Fruit fly (Drosophila melanogaster) whole organism, embryonic: ENCODE results near the gene yellow-f.

Experiments
- Asciz ChIP-seq: fragments of 200-800 bp; sonication (Bioruptor generic); optimal IDR thresholded peaks from 2 replicates; lab custom pipeline; 2017; ENCODE audit warnings: missing biosample characterization, mild to moderate bottlenecking, missing genetic modification characterization, missing genetic modification reagents
- CG10147 ChIP-seq: fragments of 200-800 bp; sonication (Bioruptor generic); optimal IDR thresholded peaks from 2 replicates; lab custom pipeline; 2019; ENCODE audit warnings: missing biosample characterization, mild to moderate bottlenecking, missing genetic modification characterization, moderate library complexity
- CG1024 ChIP-seq: fragments of 200-800 bp; sonication (Bioruptor generic); IDR thresholded peaks from 2 replicates; pipeline ENCODE4 v1.3.6; 2022; ENCODE audit warnings: missing biosample characterization, missing genetic modification characterization
- CG10543 ChIP-seq: fragments of 200-800 bp; sonication (Bioruptor generic); optimal IDR thresholded peaks from 3 replicates; lab custom pipeline; 2017; ENCODE audit warnings: missing biosample characterization, mild to moderate bottlenecking, missing genetic modification characterization, moderate library complexity
- CG14710 ChIP-seq: fragments of 200-800 bp; sonication (Bioruptor generic); optimal IDR thresholded peaks from 3 replicates; lab custom pipeline; 2019; ENCODE audit warnings: missing biosample characterization, mild to moderate bottlenecking, missing genetic modification characterization, moderate library complexity
- CG14860 ChIP-seq: fragments of 200-800 bp; sonication (Bioruptor generic); IDR thresholded peaks from 3 replicates; pipeline ENCODE4 v1.3.6; 2022; ENCODE audit warnings: missing biosample characterization, missing genetic modification characterization; ENCODE audit not compliant: partially characterized antibody
- CG15514 ChIP-seq: fragments of 200-800 bp; sonication (Bioruptor generic); optimal IDR thresholded peaks from 3 replicates; lab custom pipeline; 2017; ENCODE audit warnings: missing biosample characterization, missing genetic modification characterization, mild to moderate bottlenecking, moderate library complexity, missing genetic modification reagents
- CG16813 ChIP-seq: fragments of 200-800 bp; sonication (Bioruptor generic); IDR thresholded peaks from 3 replicates; pipeline ENCODE4 v1.3.6; 2022; ENCODE audit warnings: missing biosample characterization, missing genetic modification characterization; ENCODE audit not compliant: partially characterized antibody
- CG17186 ChIP-seq: fragments of 200-800 bp; sonication (Bioruptor generic); optimal IDR thresholded peaks from 3 replicates; lab custom pipeline; 2017; ENCODE audit warnings: missing biosample characterization, missing genetic modification reagents, missing genetic modification characterization
- CG17361 ChIP-seq: fragments of 200-800 bp; sonication (Bioruptor generic); IDR thresholded peaks from 3 replicates; pipeline ENCODE4 v1.3.6; 2022; ENCODE audit warnings: missing biosample characterization, missing genetic modification characterization
- CG2129 ChIP-seq: fragments of 200-800 bp; sonication (Bioruptor generic); IDR thresholded peaks from 2 replicates; pipeline ENCODE4 v1.3.6; 2022; ENCODE audit warnings: missing biosample characterization, missing genetic modification characterization; ENCODE audit not compliant: partially characterized antibody
- CG3281 ChIP-seq: fragments of 200-800 bp; sonication (Bioruptor generic); optimal IDR thresholded peaks from 3 replicates; lab custom pipeline; 2017; ENCODE audit warnings: missing biosample characterization, mild to moderate bottlenecking, missing genetic modification characterization
- CG43689 ChIP-seq: fragments of 200-800 bp; sonication (Bioruptor generic); IDR thresholded peaks from 2 replicates; pipeline ENCODE4 v1.3.6; 2022; ENCODE audit warnings: missing biosample characterization, missing genetic modification characterization
- CG6791 ChIP-seq: fragments of 200-800 bp; sonication (Bioruptor generic); IDR thresholded peaks from 3 replicates; pipeline ENCODE4 v1.3.6; 2022; ENCODE audit warnings: missing biosample characterization, missing genetic modification characterization; ENCODE audit not compliant: partially characterized antibody
- CG7271 ChIP-seq: fragments of 200-800 bp; sonication (Bioruptor generic); optimal IDR thresholded peaks from 2 replicates; lab custom pipeline; 2018; ENCODE audit warnings: missing biosample characterization, mild to moderate bottlenecking, missing genetic modification characterization, moderate library complexity
- CG7963 ChIP-seq: fragments of 200-800 bp; sonication (Bioruptor generic); IDR thresholded peaks from 3 replicates; pipeline ENCODE4 v1.3.6; 2022; ENCODE audit warnings: missing biosample characterization, missing genetic modification characterization; ENCODE audit not compliant: partially characterized antibody
- CG8388 ChIP-seq: fragments of 200-800 bp; sonication (Bioruptor generic); optimal IDR thresholded peaks from 2 replicates; lab custom pipeline; 2019; ENCODE audit warnings: missing biosample characterization, mild to moderate bottlenecking, missing genetic modification characterization, moderate library complexity
- CG9215 ChIP-seq: fragments of 200-800 bp; sonication (Bioruptor generic); IDR thresholded peaks from 2 replicates; pipeline ENCODE4 v1.3.6; 2022; ENCODE audit warnings: missing biosample characterization, missing genetic modification characterization
- CG9437 ChIP-seq: fragments of 200-800 bp; sonication (Bioruptor generic); optimal IDR thresholded peaks from 2 replicates; lab custom pipeline; 2018; ENCODE audit warnings: missing biosample characterization, mild to moderate bottlenecking, missing genetic modification characterization
- CG9932 ChIP-seq: fragments of 200-800 bp; sonication (Bioruptor generic); IDR thresholded peaks from 2 replicates; pipeline ENCODE4 v1.3.6; 2022; ENCODE audit warnings: missing biosample characterization, missing genetic modification characterization
- CTCF ChIP-seq: fragments of 200-800 bp; sonication (Bioruptor generic); optimal IDR thresholded peaks from 2 replicates; lab custom pipeline; 2017; ENCODE audit warnings: missing biosample characterization, mild to moderate bottlenecking, missing genetic modification characterization, moderate library complexity
- CoRest ChIP-seq: fragments of 200-800 bp; sonication (Bioruptor generic); optimal IDR thresholded peaks from 3 replicates; lab custom pipeline; 2018; ENCODE audit warnings: missing biosample characterization, mild to moderate bottlenecking, missing genetic modification characterization, moderate library complexity
- D19A ChIP-seq: fragments of 200-800 bp; optimal IDR thresholded peaks from 3 replicates; lab custom pipeline; 2019; ENCODE audit warnings: missing biosample characterization, mild to moderate bottlenecking, missing genetic modification characterization, moderate library complexity
- Doc3 ChIP-seq: fragments of 200-800 bp; sonication (Bioruptor generic); IDR thresholded peaks from 3 replicates; pipeline ENCODE4 v1.3.6; 2022; ENCODE audit warnings: missing biosample characterization, missing genetic modification characterization; ENCODE audit not compliant: partially characterized antibody
- Dp ChIP-seq: fragments of 200-800 bp; sonication (Bioruptor generic); optimal IDR thresholded peaks from 2 replicates; lab custom pipeline; 2018; ENCODE audit warnings: missing biosample characterization, mild to moderate bottlenecking, missing genetic modification characterization, moderate library complexity
- E2f1 ChIP-seq: fragments of 200-800 bp; sonication (Bioruptor generic); IDR thresholded peaks from 2 replicates; pipeline ENCODE4 v1.3.6; 2022; ENCODE audit warnings: missing biosample characterization, missing genetic modification characterization
- Fer3 ChIP-seq: fragments of 200-800 bp; sonication (Bioruptor generic); optimal IDR thresholded peaks from 2 replicates; lab custom pipeline; 2018; ENCODE audit warnings: missing biosample characterization, mild to moderate bottlenecking, missing genetic modification characterization, moderate library complexity
- HLH4C ChIP-seq: fragments of 200-800 bp; sonication (Bioruptor generic); IDR thresholded peaks from 3 replicates; pipeline ENCODE4 v1.3.6; 2022; ENCODE audit warnings: missing biosample characterization, missing genetic modification characterization; ENCODE audit not compliant: partially characterized antibody
- MESR4 ChIP-seq: fragments of 200-800 bp; sonication (Bioruptor generic); optimal IDR thresholded peaks from 2 replicates; lab custom pipeline; 2018; ENCODE audit warnings: missing biosample characterization, mild to moderate bottlenecking, missing genetic modification characterization, moderate library complexity
- Opbp ChIP-seq: fragments of 200-800 bp; sonication (Bioruptor generic); IDR thresholded peaks from 3 replicates; pipeline ENCODE4 v1.3.6; 2022; ENCODE audit warnings: missing biosample characterization, missing genetic modification characterization; ENCODE audit not compliant: partially characterized antibody
- Ptx1 ChIP-seq: fragments of 200-800 bp; sonication (Bioruptor generic); IDR thresholded peaks from 2 replicates; pipeline ENCODE4 v1.3.6; 2022; ENCODE audit warnings: missing biosample characterization, missing genetic modification characterization
- Sin3A ChIP-seq: fragments of >200 bp; optimal IDR thresholded peaks from 2 replicates; lab custom pipeline; 2018
- Sry-δ ChIP-seq: fragments of 200-800 bp; sonication (Bioruptor generic); optimal IDR thresholded peaks from 2 replicates; lab custom pipeline; 2016; ENCODE audit warnings: missing biosample characterization, missing genetic modification characterization
- YL-1 ChIP-seq: fragments of 200-800 bp; sonication (Bioruptor generic); optimal IDR thresholded peaks from 3 replicates; lab custom pipeline; 2017; ENCODE audit warnings: missing biosample characterization, mild to moderate bottlenecking, missing genetic modification characterization
- ab ChIP-seq: fragments of 200-800 bp; sonication (Bioruptor generic); optimal IDR thresholded peaks from 2 replicates; lab custom pipeline; 2016; ENCODE audit warnings: missing biosample characterization, missing genetic modification characterization
- chinmo ChIP-seq: fragments of 200-800 bp; sonication (Bioruptor generic); IDR thresholded peaks from 4 replicates; pipeline ENCODE4 v1.3.6; 2022; ENCODE audit warnings: missing biosample characterization, missing genetic modification characterization; ENCODE audit not compliant: partially characterized antibody
- crol ChIP-seq: fragments of 200-800 bp; sonication (Bioruptor generic); IDR thresholded peaks from 2 replicates; pipeline ENCODE4 v1.3.6; 2022; ENCODE audit warnings: missing biosample characterization, missing genetic modification characterization
- ind ChIP-seq: fragments of 200-800 bp; sonication (Bioruptor generic); optimal IDR thresholded peaks from 3 replicates; lab custom pipeline; 2016; ENCODE audit warnings: missing biosample characterization, missing genetic modification characterization
- insv ChIP-seq, 2 experiments: fragments of 200-800 bp; sonication (Bioruptor generic); optimal IDR thresholded peaks; 3 replicates each; lab custom pipeline; 2016 to 2018; ENCODE audit warnings: missing biosample characterization in 2 of 2, missing genetic modification characterization in 2 of 2
- inv ChIP-seq: fragments of 200-800 bp; sonication (Bioruptor generic); IDR thresholded peaks from 2 replicates; pipeline ENCODE4 v1.3.6; 2022; ENCODE audit warnings: missing biosample characterization, missing genetic modification characterization; ENCODE audit not compliant: partially characterized antibody
- lbe ChIP-seq: fragments of 200-800 bp; sonication (Bioruptor generic); optimal IDR thresholded peaks from 2 replicates; lab custom pipeline; 2016; ENCODE audit warnings: missing biosample characterization, mild to moderate bottlenecking, missing genetic modification characterization
- p53 ChIP-seq: fragments of 200-800 bp; sonication (Bioruptor generic); optimal IDR thresholded peaks from 2 replicates; lab custom pipeline; 2016; ENCODE audit warnings: missing biosample characterization, missing genetic modification characterization
- rib ChIP-seq: fragments of 200-800 bp; sonication (Bioruptor generic); IDR thresholded peaks from 2 replicates; pipeline ENCODE4 v1.3.6; 2022; ENCODE audit warnings: missing biosample characterization, missing genetic modification characterization
- sens ChIP-seq: fragments of 200-800 bp; sonication (Bioruptor generic); peaks from one replicate; lab custom pipeline; 2016; ENCODE audit warnings: missing biosample characterization, missing genetic modification characterization
- sim ChIP-seq: fragments of 200-800 bp; sonication (Bioruptor generic); IDR thresholded peaks from 2 replicates; pipeline ENCODE4 v1.3.6; 2022; ENCODE audit warnings: missing biosample characterization, missing genetic modification characterization
- sna ChIP-seq: fragments of 200-800 bp; sonication (Bioruptor generic); IDR thresholded peaks from 2 replicates; pipeline ENCODE4 v1.3.6; 2022; ENCODE audit warnings: missing biosample characterization, missing genetic modification characterization; ENCODE audit not compliant: partially characterized antibody
- vnd ChIP-seq: fragments of 200-800 bp; sonication (Bioruptor generic); IDR thresholded peaks from 3 replicates; pipeline ENCODE4 v1.3.6; 2022; ENCODE audit warnings: missing biosample characterization, missing genetic modification characterization; ENCODE audit not compliant: partially characterized antibody

Gene yellow-f

DNA sequence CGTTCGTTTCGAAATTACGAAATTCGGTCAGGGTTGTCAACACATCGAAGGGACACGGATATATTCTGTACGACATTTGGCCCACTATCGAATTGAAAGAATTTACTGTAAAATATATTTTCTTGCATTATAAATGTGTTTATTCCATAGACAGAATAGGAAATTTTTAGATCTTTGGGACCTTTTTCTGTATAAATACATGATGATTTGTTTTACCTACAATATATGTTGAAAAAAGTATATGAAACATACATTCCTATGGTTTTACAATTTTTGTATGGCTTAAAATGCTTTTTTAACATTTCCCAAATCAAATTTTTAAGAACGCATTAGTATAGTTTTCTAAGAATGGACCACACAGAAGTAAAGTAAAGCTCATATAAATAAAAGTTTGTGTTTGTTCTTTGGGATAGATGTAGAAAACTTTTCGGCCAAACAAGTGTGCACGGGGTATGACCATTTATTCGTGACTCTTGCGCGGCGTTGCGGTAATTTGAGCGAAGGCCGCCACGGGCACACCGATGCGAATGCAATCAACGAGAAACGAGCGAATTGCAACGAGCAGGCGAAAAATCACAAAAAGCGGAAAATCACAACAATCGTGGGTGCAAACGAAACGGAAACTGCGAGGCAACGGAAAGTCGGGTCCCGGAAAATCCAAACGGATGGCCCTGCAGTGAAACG lies 4.7 kb upstream of the yellow-f start, which contains the start of the genes CG17327, CG44194 and CG7518 (continued):
- peak; percentile 42 for TF ChIP-seq CTCF (GFP tag; lab: Kevin White, UChicago)
- no peak for TF ChIP-seq CG10543 (GFP tag; lab: Kevin White, UChicago)
- TF ChIP-seq Ptx1 (GFP tag; lab: Robert Waterston, UW): peak; percentile 29; the same call in 1 of the 2 replicates
- peak; percentile 53; the same call in 1 of the 2 replicates for TF ChIP-seq CG1024 (GFP tag; lab: Robert Waterston, UW)
- no peak for TF ChIP-seq ind (GFP tag; lab: Kevin White, UChicago)

- TF ChIP-seq CG14710 (tag; lab: Kevin White, UChicago) (peak; percentile 26), ab (GFP tag; lab: Kevin White, UChicago) (no peak), Doc3 (peak; percentile 90), HLH4C (GFP tag; lab: Robert Waterston, UW) (peak; percentile 89), inv (GFP tag; lab: Robert Waterston, UW) (peak; percentile 38; the same call in 1 of the 2 replicates), CG9215 (GFP tag; lab: Robert Waterston, UW) (no peak), CG9932 (GFP tag; lab: Robert Waterston, UW) (no peak), CG9437 (GFP tag; lab: Kevin White, UChicago) (peak; percentile 25), Sry-δ (GFP tag; lab: Kevin White, UChicago) (peak; percentile 69), sens (GFP tag; lab: Kevin White, UChicago) (peak; percentile 76), p53 (GFP tag; lab: Kevin White, UChicago) (no peak), CG15514 (GFP tag; lab: Kevin White, UChicago) (peak; percentile 18), E2f1 (GFP tag; lab: Robert Waterston, UW) (no peak), CG2129 (GFP tag; lab: Robert Waterston, UW) (peak; percentile 66), CG10147 (GFP tag; lab: Kevin White, UChicago) (no peak), CG17186 (GFP tag; lab: Kevin White, UChicago) (peak; percentile 50), CG7271 (tag; lab: Kevin White, UChicago) (no peak), CG14860 (GFP tag; lab: Robert Waterston, UW) (peak; percentile 77), crol (GFP tag; lab: Robert Waterston, UW) (no peak), CG3281 (GFP tag; lab: Kevin White, UChicago) (no peak), vnd (GFP tag; lab: Robert Waterston, UW) (peak; percentile 71), sim (GFP tag; lab: Robert Waterston, UW) (no peak), lbe (GFP tag; lab: Kevin White, UChicago) (no peak), CG16813 (peak; percentile 70), Fer3 (tag; lab: Kevin White, UChicago) (no peak), rib (no peak), CoRest (tag; lab: Kevin White, UChicago) (no peak), Sin3A (lab: Kevin White, UChicago) (peak; percentile 2), Asciz (GFP tag; lab: Kevin White, UChicago) (no peak), Opbp (GFP tag; lab: Robert Waterston, UW) (peak; percentile 78; the same call in 2 of the 3 replicates), CG8388 (peak; percentile 90), insv (GFP tag; optimal IDR thresholded peaks at IDR 0.05; lab: Kevin White, UChicago) (no peak), sna (GFP tag; lab: Robert Waterston, UW) (peak; percentile 92), CG6791 (GFP tag; lab: Robert Waterston, UW) (peak; percentile 89), CG7963 (GFP tag; lab: Robert Waterston, UW) (peak; percentile 70; the same call in 2 of the 3 replicates), YL-1 (GFP tag; lab: Kevin White, UChicago) (peak; percentile 54), chinmo (GFP tag; lab: Robert Waterston, UW) (0 out of 4 replicates have a peak, but pooled peaks have one; percentile 36), Dp (GFP tag; lab: Kevin White, UChicago) (peak; percentile 91), CG43689 (GFP tag; lab: Robert Waterston, UW) (no peak), MESR4 (GFP tag; lab: Kevin White, UChicago) (peak; percentile 68), CG17361 (no peak), D19A (tag; lab: Kevin White, UChicago) (no peak)
Measured at dm6 chr3R:12995522-12995921, 2.5 kb upstream of the yellow-f start, which contains the start of gene CG7488. TSS of gene CG7488 (plus strand) at chr3R:12995620.
